Fruit fly (Drosophila melanogaster) whole organism, adult: ENCODE results near the gene CG16984.

ENCODE experiments used
- CG11617 ChIP-seq: fragments of 200-800 bp; sonication (Bioruptor generic); optimal IDR thresholded peaks from 2 replicates; lab custom pipeline; 2017; ENCODE audit warnings: mild to moderate bottlenecking, missing biosample characterization, missing genetic modification reagents, missing genetic modification characterization
- CG12768 ChIP-seq: fragments of 200-800 bp; sonication (Bioruptor generic); optimal IDR thresholded peaks from 2 replicates; lab custom pipeline; 2017; ENCODE audit warnings: missing biosample characterization, missing genetic modification characterization, mild to moderate bottlenecking, moderate library complexity, missing genetic modification reagents
- CG14711 ChIP-seq: fragments of 200-800 bp; sonication (Bioruptor generic); optimal IDR thresholded peaks from 2 replicates; lab custom pipeline; 2018; ENCODE audit warnings: missing biosample characterization, mild to moderate bottlenecking, missing genetic modification characterization, moderate library complexity
- CG1620 ChIP-seq: fragments of 200-800 bp; sonication (Bioruptor generic); optimal IDR thresholded peaks from 2 replicates; lab custom pipeline; 2016; ENCODE audit warnings: missing biosample characterization, missing genetic modification characterization
- CG33017 ChIP-seq: fragments of 200-800 bp; sonication (Bioruptor generic); optimal IDR thresholded peaks from 2 replicates; lab custom pipeline; 2018; ENCODE audit warnings: missing biosample characterization, mild to moderate bottlenecking, missing genetic modification characterization, moderate library complexity
- CG5204 ChIP-seq: fragments of 200-800 bp; sonication (Bioruptor generic); optimal IDR thresholded peaks from 2 replicates; lab custom pipeline; 2016; ENCODE audit warnings: missing biosample characterization, missing genetic modification characterization
- CG7045 ChIP-seq: fragments of 200-800 bp; sonication (Bioruptor generic); optimal IDR thresholded peaks from 2 replicates; lab custom pipeline; 2017; ENCODE audit warnings: missing biosample characterization, mild to moderate bottlenecking, missing genetic modification characterization
- CG7101 ChIP-seq: fragments of 200-800 bp; sonication (Bioruptor generic); optimal IDR thresholded peaks from 2 replicates; lab custom pipeline; 2018; ENCODE audit warnings: missing biosample characterization, mild to moderate bottlenecking, missing genetic modification characterization, moderate library complexity
- Clk ChIP-seq: fragments of 200-800 bp; sonication (Bioruptor generic); optimal IDR thresholded peaks from 2 replicates; lab custom pipeline; 2017; ENCODE audit warnings: missing biosample characterization, missing genetic modification characterization
- Crg-1 ChIP-seq: fragments of 200-800 bp; sonication (Bioruptor generic); optimal IDR thresholded peaks from 2 replicates; lab custom pipeline; 2016; ENCODE audit warnings: missing biosample characterization, missing genetic modification characterization
- Hr96 ChIP-seq: fragments of 200-800 bp; sonication (Bioruptor generic); optimal IDR thresholded peaks from 2 replicates; lab custom pipeline; 2016; ENCODE audit warnings: missing biosample characterization, missing genetic modification characterization
- Mnt ChIP-seq: fragments of 200-800 bp; sonication (Bioruptor generic); optimal IDR thresholded peaks from 2 replicates; lab custom pipeline; 2016; ENCODE audit warnings: missing biosample characterization, mild to moderate bottlenecking, missing genetic modification characterization
- bab1 ChIP-seq: fragments of 200-800 bp; sonication (Bioruptor generic); optimal IDR thresholded peaks from 3 replicates; lab custom pipeline; 2019; ENCODE audit warnings: missing biosample characterization, mild to moderate bottlenecking, missing genetic modification characterization, moderate library complexity
- cic ChIP-seq: fragments of 200-800 bp; sonication (Bioruptor generic); optimal IDR thresholded peaks from 2 replicates; lab custom pipeline; 2017; ENCODE audit warnings: missing biosample characterization, mild to moderate bottlenecking, missing genetic modification characterization, moderate library complexity
- cnc ChIP-seq, 2 experiments: fragments of >200 bp; optimal IDR thresholded peaks; 2 replicates each; lab custom pipeline; 2017
- kay ChIP-seq: fragments of 200-800 bp; sonication (Bioruptor generic); peaks from one replicate; lab custom pipeline; 2016; ENCODE audit warnings: missing biosample characterization, missing genetic modification characterization, borderline replicate concordance
- ovo ChIP-seq: fragments of 200-800 bp; sonication (Bioruptor generic); optimal IDR thresholded peaks from 2 replicates; lab custom pipeline; 2016; ENCODE audit warnings: missing biosample characterization, missing genetic modification characterization
- pad ChIP-seq: fragments of 200-800 bp; sonication (Bioruptor generic); optimal IDR thresholded peaks from 3 replicates; lab custom pipeline; 2017; ENCODE audit warnings: missing biosample characterization, missing genetic modification characterization, mild to moderate bottlenecking, moderate library complexity, missing genetic modification reagents
- tj ChIP-seq: fragments of 200-800 bp; sonication (Bioruptor generic); optimal IDR thresholded peaks from 3 replicates; lab custom pipeline; 2017; ENCODE audit warnings: missing biosample characterization, mild to moderate bottlenecking, missing genetic modification characterization, moderate library complexity
- toe ChIP-seq: fragments of 200-800 bp; sonication (Bioruptor generic); optimal IDR thresholded peaks from 2 replicates; lab custom pipeline; 2016; ENCODE audit warnings: missing biosample characterization, missing genetic modification characterization

The CG16984 gene

dm6 chr3L:2600144-2600543, 4.6 kb downstream of the CG16984 start, which contains the start of gene CG16986:
Gene CG16986 (plus strand): TSS chr3L:2600331.
- TF ChIP-seq cic (GFP tag; lab: Kevin White, UChicago) (no peak), CG14711 (tag; lab: Kevin White, UChicago) (no peak), Crg-1 (GFP tag; lab: Kevin White, UChicago) (no peak), CG1620 (GFP tag; lab: Kevin White, UChicago) (no peak), CG12768 (GFP tag; lab: Kevin White, UChicago) (no peak), CG5204 (GFP tag; lab: Kevin White, UChicago) (no peak), Clk (no peak), kay (GFP tag; lab: Kevin White, UChicago) (peak; percentile 26), toe (GFP tag; lab: Kevin White, UChicago) (no peak)

dm6 chr3L:2608825-2609224, 13.2 kb downstream of the CG16984 start:
- no peak for TF ChIP-seq cic (GFP tag; lab: Kevin White, UChicago)

dm6 chr3L:2614222-2614621, 18.6 kb downstream of the CG16984 start:
- TF ChIP-seq CG7045 (GFP tag; lab: Kevin White, UChicago): no peak
- no peak for TF ChIP-seq CG14711 (tag; lab: Kevin White, UChicago)
- TF ChIP-seq CG7101 (tag; lab: Kevin White, UChicago): no peak
- TF ChIP-seq CG5204 (GFP tag; lab: Kevin White, UChicago): no peak
- no peak for TF ChIP-seq cic (GFP tag; lab: Kevin White, UChicago)
- TF ChIP-seq Crg-1 (GFP tag; lab: Kevin White, UChicago): no peak
- TF ChIP-seq Mnt (GFP tag; lab: Kevin White, UChicago): no peak
- no peak for TF ChIP-seq CG1620 (GFP tag; lab: Kevin White, UChicago)
- TF ChIP-seq Hr96 (GFP tag; lab: Kevin White, UChicago): no peak
- no peak for TF ChIP-seq CG33017 (tag; lab: Kevin White, UChicago)
- TF ChIP-seq toe (GFP tag; lab: Kevin White, UChicago): no peak
- TF ChIP-seq kay (GFP tag; lab: Kevin White, UChicago): no peak
- no peak for TF ChIP-seq tj (GFP tag; lab: Kevin White, UChicago)

dm6 chr3L:2629964-2630363, 34.4 kb downstream of the CG16984 start, which contains the start of gene Pxn:
Gene Pxn (minus strand): TSS chr3L:2630064.
- TF ChIP-seq toe (GFP tag; lab: Kevin White, UChicago) (no peak), Mnt (GFP tag; lab: Kevin White, UChicago) (no peak), CG7045 (GFP tag; lab: Kevin White, UChicago) (no peak), pad (GFP tag; lab: Kevin White, UChicago) (no peak), CG1620 (GFP tag; lab: Kevin White, UChicago) (no peak), ovo (GFP tag; lab: Kevin White, UChicago) (no peak), CG33017 (tag; lab: Kevin White, UChicago) (no peak), tj (GFP tag; lab: Kevin White, UChicago) (no peak), CG11617 (no peak), Clk (no peak), CG14711 (tag; lab: Kevin White, UChicago) (no peak), Crg-1 (GFP tag; lab: Kevin White, UChicago) (no peak), CG12768 (GFP tag; lab: Kevin White, UChicago) (no peak)

DNA sequence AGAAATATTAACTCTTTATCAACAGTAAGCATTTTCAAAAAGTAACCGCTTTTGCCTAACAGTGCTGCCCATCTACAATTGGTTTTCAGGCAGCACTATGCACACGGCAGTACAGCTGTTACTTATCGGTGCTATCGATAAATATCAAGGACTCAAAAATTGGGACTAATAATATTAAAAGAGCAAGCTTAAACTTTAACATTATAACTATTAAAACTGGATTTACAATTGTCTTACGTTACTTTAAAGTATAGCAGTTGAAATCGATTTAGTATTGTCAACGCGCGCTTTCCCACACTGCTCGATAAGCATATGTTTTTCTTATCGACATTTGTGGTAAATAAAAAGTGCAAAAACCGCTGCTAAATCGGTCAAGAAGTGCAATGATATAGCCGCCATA, 35.8 kb downstream of the CG16984 start, which contains the start of the genes CG42245 and MEP-1:
CG42245 (plus strand) TSS at position 310 of the 400 bp plus-strand sequence.
MEP-1 (plus strand) TSS at position 310 of the 400 bp plus-strand sequence.
- peak; percentile 61 for TF ChIP-seq CG5204 (GFP tag; lab: Kevin White, UChicago)
- peak; percentile 22 for TF ChIP-seq bab1 (GFP tag; lab: Kevin White, UChicago)
- TF ChIP-seq kay (GFP tag; lab: Kevin White, UChicago): no peak
- no peak for TF ChIP-seq cnc (optimal IDR thresholded peaks at IDR 0.05; lab: Kevin White, UChicago)
- TF ChIP-seq toe (GFP tag; lab: Kevin White, UChicago): peak; percentile 78
- no peak for TF ChIP-seq cic (GFP tag; lab: Kevin White, UChicago)
- TF ChIP-seq pad (GFP tag; lab: Kevin White, UChicago): peak; percentile 52
- TF ChIP-seq ovo (GFP tag; lab: Kevin White, UChicago): peak; percentile 24
- TF ChIP-seq CG7101 (tag; lab: Kevin White, UChicago): peak; percentile 67
- TF ChIP-seq CG7045 (GFP tag; lab: Kevin White, UChicago): peak; percentile 45
- TF ChIP-seq tj (GFP tag; lab: Kevin White, UChicago): no peak
- TF ChIP-seq Mnt (GFP tag; lab: Kevin White, UChicago): peak; percentile 66
- TF ChIP-seq CG1620 (GFP tag; lab: Kevin White, UChicago): peak; percentile 70
- peak; percentile 17 for TF ChIP-seq CG12768 (GFP tag; lab: Kevin White, UChicago)
- TF ChIP-seq Hr96 (GFP tag; lab: Kevin White, UChicago): peak; percentile 65
- TF ChIP-seq CG11617: peak; percentile 51
- TF ChIP-seq Crg-1 (GFP tag; lab: Kevin White, UChicago): peak; percentile 53
- peak; percentile 59 for TF ChIP-seq CG33017 (tag; lab: Kevin White, UChicago)
- TF ChIP-seq Clk: peak; percentile 37
- TF ChIP-seq CG14711 (tag; lab: Kevin White, UChicago): peak; percentile 64

DNA sequence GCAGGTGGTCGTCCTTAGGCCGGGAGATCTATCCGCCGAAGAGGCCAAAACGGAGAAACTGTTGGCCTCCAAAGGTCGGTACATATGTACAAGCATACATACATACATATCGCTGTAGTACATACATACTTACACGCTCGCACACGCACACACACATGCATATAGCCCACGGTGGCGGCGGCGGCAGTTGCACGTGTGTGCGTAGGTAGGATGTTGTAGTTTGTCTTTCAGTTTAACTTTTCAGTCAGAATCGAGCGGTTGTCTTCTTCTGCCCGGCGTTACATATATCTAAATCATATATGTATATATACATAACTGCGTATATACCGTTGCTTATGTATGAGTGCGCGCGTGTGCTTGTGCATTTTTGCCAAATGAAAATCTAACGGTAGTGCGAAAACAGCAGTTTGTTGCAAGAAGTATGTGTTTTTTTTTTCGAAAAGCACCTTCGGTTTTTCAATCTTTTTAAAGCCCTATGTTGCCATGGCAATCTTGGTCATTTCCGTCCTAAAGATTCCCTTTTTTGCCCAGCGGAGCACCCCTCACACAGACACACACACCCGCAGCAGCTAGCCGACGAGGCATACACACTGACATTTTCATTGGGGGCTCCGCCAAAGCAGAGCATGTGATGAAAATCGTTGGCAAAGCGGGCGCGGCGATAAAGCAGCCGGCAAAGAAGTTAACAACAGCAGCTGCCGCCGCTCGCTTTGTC, 36.6 kb downstream of the CG16984 start:
- TF ChIP-seq CG7101 (tag; lab: Kevin White, UChicago) (no peak), bab1 (GFP tag; lab: Kevin White, UChicago) (no peak), kay (GFP tag; lab: Kevin White, UChicago) (no peak), cic (GFP tag; lab: Kevin White, UChicago) (no peak), Clk (no peak), CG12768 (GFP tag; lab: Kevin White, UChicago) (no peak), CG33017 (tag; lab: Kevin White, UChicago) (no peak), Hr96 (GFP tag; lab: Kevin White, UChicago) (no peak), cnc (optimal IDR thresholded peaks at IDR 0.05; lab: Kevin White, UChicago) (no peak), Crg-1 (GFP tag; lab: Kevin White, UChicago) (no peak), CG14711 (tag; lab: Kevin White, UChicago) (no peak), CG7045 (GFP tag; lab: Kevin White, UChicago) (no peak), pad (GFP tag; lab: Kevin White, UChicago) (no peak), CG5204 (GFP tag; lab: Kevin White, UChicago) (no peak), ovo (GFP tag; lab: Kevin White, UChicago) (no peak), CG1620 (GFP tag; lab: Kevin White, UChicago) (no peak), CG11617 (no peak), tj (GFP tag; lab: Kevin White, UChicago) (no peak), Mnt (GFP tag; lab: Kevin White, UChicago) (no peak)
